Worm (Caenorhabditis elegans) whole organism, L3 larva: ENCODE results near the gene Y38C1BA.4.

Experiments used
- aly-2 ChIP-seq: fragments of 150-350 bp; optimal IDR thresholded peaks from 2 replicates; lab custom pipeline; 2014; ENCODE audit warnings: missing biosample characterization, missing genetic modification characterization
- ama-1 ChIP-seq: fragments of 150-350 bp; optimal IDR thresholded peaks from 2 replicates; lab custom pipeline; 2018
- ceh-9 ChIP-seq: sonication (generic microtip); optimal IDR thresholded peaks from 2 replicates; lab custom pipeline; 2018; ENCODE audit warnings: missing biosample characterization, missing genetic modification characterization
- fkh-10 ChIP-seq: sonication (generic microtip); optimal IDR thresholded peaks from 2 replicates; lab custom pipeline; 2017; ENCODE audit warnings: missing biosample characterization, missing genetic modification reagents, missing genetic modification characterization
- jun-1 ChIP-seq: fragments of 150-350 bp; optimal IDR thresholded peaks from 2 replicates; lab custom pipeline; 2014; ENCODE audit warnings: missing biosample characterization, missing genetic modification reagents, missing genetic modification characterization
- lin-39 ChIP-seq: fragments of 150-350 bp; optimal IDR thresholded peaks from 2 replicates; lab custom pipeline; 2018; ENCODE audit warnings: missing biosample characterization, missing genetic modification reagents, missing genetic modification characterization
- nhr-76 ChIP-seq: fragments of 150-350 bp; sonication (generic microtip); optimal IDR thresholded peaks from 5 replicates; lab custom pipeline; 2014; ENCODE audit warnings: missing biosample characterization, missing genetic modification characterization
- skn-1 ChIP-seq: fragments of 150-350 bp; optimal IDR thresholded peaks from 2 replicates; lab custom pipeline; 2014; ENCODE audit warnings: missing biosample characterization, missing genetic modification characterization
- unc-39 ChIP-seq: sonication (generic microtip); optimal IDR thresholded peaks from 4 replicates; lab custom pipeline; 2017; ENCODE audit warnings: missing biosample characterization, missing genetic modification characterization
- unc-62 ChIP-seq: fragments of 150-350 bp; sonication (generic microtip); optimal IDR thresholded peaks from 4 replicates; lab custom pipeline; 2014; ENCODE audit warnings: missing biosample characterization, missing genetic modification reagents, missing genetic modification characterization
- zag-1 ChIP-seq: fragments of 150-350 bp; optimal IDR thresholded peaks from 2 replicates; lab custom pipeline; 2014; ENCODE audit warnings: missing biosample characterization, missing genetic modification characterization

- TF ChIP-seq skn-1 (tag; lab: Kevin White, UChicago) (no peak), nhr-76 (tag; lab: Kevin White, UChicago) (no peak), fkh-10 (GFP tag; lab: Kevin White, UChicago) (no peak), zag-1 (tag; lab: Kevin White, UChicago) (no peak), unc-62 (GFP tag; lab: Kevin White, UChicago) (no peak), unc-39 (tag; lab: Kevin White, UChicago) (no peak), jun-1 (no peak), lin-39 (tag; lab: Kevin White, UChicago) (no peak), ama-1 (no peak), aly-2 (tag; lab: Kevin White, UChicago) (no peak), ceh-9 (tag; lab: Kevin White, UChicago) (no peak)
These were observed 31.0 kb upstream of the Y38C1BA.4 start for ce11 chrIV:1790677-1791076.
